Fruit fly (Drosophila melanogaster): ENCODE results near the gene gammaSnap2.

dm6 chr3R:10090906-10091305 lies 30.3 kb downstream of the gammaSnap2 start:
- TF ChIP-seq rn (GFP tag; IDR thresholded peaks at IDR 0.05) = no peak
- no peak for TF ChIP-seq D1 (tag; optimal IDR thresholded peaks at IDR 0.05)
- TF ChIP-seq Snoo (tag; optimal IDR thresholded peaks at IDR 0.05) = no peak
- no peak for TF ChIP-seq EcR (GFP tag; optimal IDR thresholded peaks at IDR 0.05)
- peak; percentile 31; the same call in 1 of the 3 replicates for TF ChIP-seq CG4496 (GFP tag; IDR thresholded peaks at IDR 0.05)
- no peak for TF ChIP-seq Pif1B (GFP tag; optimal IDR thresholded peaks at IDR 0.05)
- TF ChIP-seq Ets98B (GFP tag; IDR thresholded peaks at IDR 0.05) = no peak
- TF ChIP-seq CG10348 (GFP tag; IDR thresholded peaks at IDR 0.05) = no peak
- TF ChIP-seq CG9948 (tag; optimal IDR thresholded peaks at IDR 0.05) = no peak
- no peak for TF ChIP-seq CG8159 (tag; optimal IDR thresholded peaks at IDR 0.05)
- no peak for TF ChIP-seq CG15710 (tag; optimal IDR thresholded peaks at IDR 0.05)
- no peak for TF ChIP-seq CG13204 (GFP tag; optimal IDR thresholded peaks at IDR 0.05)
- TF ChIP-seq fd96Ca (GFP tag; IDR thresholded peaks at IDR 0.05) = no peak
